Fruit fly (Drosophila melanogaster) whole organism, prepupa: ENCODE measurements around the gene SelG.

ENCODE experiments used
- Blimp-1 ChIP-seq: fragments of 200-800 bp; sonication (Bioruptor generic); optimal IDR thresholded peaks from 3 replicates; lab custom pipeline; 2017; ENCODE audit warnings: missing biosample characterization, missing genetic modification characterization, mild to moderate bottlenecking, moderate library complexity, missing genetic modification reagents
- CG11294 ChIP-seq: fragments of 200-800 bp; sonication (Bioruptor generic); IDR thresholded peaks from 2 replicates; pipeline ENCODE4 v1.3.6; 2022; ENCODE audit warnings: missing biosample characterization, missing genetic modification characterization
- CG11762 ChIP-seq: fragments of 200-800 bp; sonication (Bioruptor generic); optimal IDR thresholded peaks from 3 replicates; lab custom pipeline; 2016; ENCODE audit warnings: missing biosample characterization, missing genetic modification characterization; ENCODE audit not compliant: insufficient read depth
- CG3032 ChIP-seq: fragments of 200-800 bp; optimal IDR thresholded peaks from 2 replicates; lab custom pipeline; 2019; ENCODE audit warnings: missing biosample characterization, mild to moderate bottlenecking, missing genetic modification characterization, moderate library complexity
- CG31627 ChIP-seq: fragments of 200-800 bp; sonication (Bioruptor generic); optimal IDR thresholded peaks from 3 replicates; lab custom pipeline; 2016; ENCODE audit warnings: missing biosample characterization, missing genetic modification characterization
- CG32006 ChIP-seq: fragments of 200-800 bp; sonication (Bioruptor generic); optimal IDR thresholded peaks from 3 replicates; lab custom pipeline; 2017; ENCODE audit warnings: missing biosample characterization, mild to moderate bottlenecking, missing genetic modification characterization
- CG34406 ChIP-seq: fragments of 200-800 bp; sonication (Bioruptor generic); optimal IDR thresholded peaks from 3 replicates; lab custom pipeline; 2016; ENCODE audit warnings: missing biosample characterization, missing genetic modification characterization
- CG3919 ChIP-seq: fragments of 200-800 bp; sonication (Bioruptor generic); optimal IDR thresholded peaks from 3 replicates; lab custom pipeline; 2016; ENCODE audit warnings: missing biosample characterization, missing genetic modification characterization
- CG4318 ChIP-seq: fragments of 200-800 bp; sonication (Bioruptor generic); optimal IDR thresholded peaks from 3 replicates; lab custom pipeline; 2017; ENCODE audit warnings: missing biosample characterization, mild to moderate bottlenecking, missing genetic modification characterization
- CG6163 ChIP-seq: fragments of 200-800 bp; sonication (Bioruptor generic); IDR thresholded peaks from 3 replicates; pipeline ENCODE4 v1.3.6; 2022; ENCODE audit warnings: missing biosample characterization, missing genetic modification characterization
- CG6276 ChIP-seq: fragments of 200-800 bp; sonication (Bioruptor generic); optimal IDR thresholded peaks from 2 replicates; lab custom pipeline; 2017; ENCODE audit warnings: missing biosample characterization, mild to moderate bottlenecking, missing genetic modification characterization
- CG6808 ChIP-seq: fragments of 200-800 bp; sonication (Bioruptor generic); optimal IDR thresholded peaks from 3 replicates; lab custom pipeline; 2017; ENCODE audit warnings: missing biosample characterization, missing genetic modification characterization, mild to moderate bottlenecking, moderate library complexity, missing genetic modification reagents
- CG6854 ChIP-seq: fragments of 200-800 bp; sonication (Bioruptor generic); optimal IDR thresholded peaks from 2 replicates; lab custom pipeline; 2017; ENCODE audit warnings: missing biosample characterization, mild to moderate bottlenecking, missing genetic modification characterization
- CG7368 ChIP-seq: fragments of 200-800 bp; sonication (Bioruptor generic); optimal IDR thresholded peaks from 3 replicates; lab custom pipeline; 2016; ENCODE audit warnings: missing biosample characterization, missing genetic modification characterization
- CG8119 ChIP-seq: fragments of 200-800 bp; sonication (Bioruptor generic); IDR thresholded peaks from 3 replicates; pipeline ENCODE4 v1.3.6; 2022; ENCODE audit warnings: missing biosample characterization, missing genetic modification characterization
- CG8319 ChIP-seq: fragments of 200-800 bp; sonication (Bioruptor generic); optimal IDR thresholded peaks from 3 replicates; lab custom pipeline; 2016; ENCODE audit warnings: missing biosample characterization, missing genetic modification characterization
- CG9139 ChIP-seq: fragments of 200-800 bp; sonication (Bioruptor generic); optimal IDR thresholded peaks from 3 replicates; lab custom pipeline; 2017; ENCODE audit warnings: missing biosample characterization, mild to moderate bottlenecking, missing genetic modification characterization
- Eip78C ChIP-seq: fragments of 200-800 bp; sonication (Bioruptor generic); peaks from one replicate; lab custom pipeline; 2016; ENCODE audit warnings: missing biosample characterization, missing genetic modification characterization
- Eip93F ChIP-seq: fragments of 200-800 bp; sonication (Bioruptor generic); optimal IDR thresholded peaks from 2 replicates; lab custom pipeline; 2016; ENCODE audit warnings: missing biosample characterization, mild to moderate bottlenecking, missing genetic modification characterization
- Ets21C ChIP-seq: fragments of 200-800 bp; sonication (Bioruptor generic); optimal IDR thresholded peaks from 3 replicates; lab custom pipeline; 2016; ENCODE audit warnings: missing biosample characterization, missing genetic modification characterization
- Ets96B ChIP-seq: fragments of 200-800 bp; optimal IDR thresholded peaks from 2 replicates; lab custom pipeline; 2019; ENCODE audit warnings: missing biosample characterization, mild to moderate bottlenecking, missing genetic modification characterization, moderate library complexity
- Gug ChIP-seq: fragments of 200-800 bp; sonication (Bioruptor generic); IDR thresholded peaks from 2 replicates; pipeline ENCODE4 v1.3.6; 2022; ENCODE audit warnings: missing biosample characterization, missing genetic modification characterization
- Hr4 ChIP-seq: fragments of 200-800 bp; sonication (Bioruptor generic); optimal IDR thresholded peaks from 3 replicates; lab custom pipeline; 2016; ENCODE audit warnings: missing biosample characterization, missing genetic modification characterization
- Met ChIP-seq: fragments of 200-800 bp; sonication (Bioruptor generic); optimal IDR thresholded peaks from 3 replicates; lab custom pipeline; 2016; ENCODE audit warnings: missing biosample characterization, missing genetic modification characterization
- Sox14 ChIP-seq: fragments of 200-800 bp; sonication (Bioruptor generic); optimal IDR thresholded peaks from 3 replicates; lab custom pipeline; 2016; ENCODE audit warnings: missing biosample characterization, missing genetic modification characterization
- achi ChIP-seq: fragments of 200-800 bp; sonication (Bioruptor generic); optimal IDR thresholded peaks from 3 replicates; lab custom pipeline; 2016; ENCODE audit warnings: missing biosample characterization, missing genetic modification characterization
- acj6 ChIP-seq: fragments of 200-800 bp; sonication (Bioruptor generic); optimal IDR thresholded peaks from 3 replicates; lab custom pipeline; 2016; ENCODE audit warnings: missing biosample characterization, missing genetic modification characterization
- dac ChIP-seq: fragments of 200-800 bp; sonication (Bioruptor generic); optimal IDR thresholded peaks from 2 replicates; lab custom pipeline; 2017; ENCODE audit warnings: missing biosample characterization, mild to moderate bottlenecking, missing genetic modification characterization
- dsx ChIP-seq: fragments of 200-800 bp; optimal IDR thresholded peaks from 3 replicates; lab custom pipeline; 2019; ENCODE audit warnings: missing biosample characterization, mild to moderate bottlenecking, missing genetic modification characterization, moderate library complexity; ENCODE audit not compliant: poor library complexity, severe bottlenecking
- fd85E ChIP-seq: fragments of 200-800 bp; sonication (Bioruptor generic); optimal IDR thresholded peaks from 3 replicates; lab custom pipeline; 2016; ENCODE audit warnings: missing biosample characterization, missing genetic modification characterization
- fkh ChIP-seq: fragments of 200-800 bp; sonication (Bioruptor generic); optimal IDR thresholded peaks from 3 replicates; lab custom pipeline; 2017; ENCODE audit warnings: missing biosample characterization, mild to moderate bottlenecking, missing genetic modification characterization, moderate library complexity
- lz ChIP-seq: fragments of 200-800 bp; sonication (Bioruptor generic); optimal IDR thresholded peaks from 3 replicates; lab custom pipeline; 2016; ENCODE audit warnings: missing biosample characterization, missing genetic modification characterization
- salr ChIP-seq, 2 experiments: fragments of 200-800 bp; sonication (Bioruptor generic); optimal IDR thresholded peaks; 3 replicates each; lab custom pipeline; 2016 to 2018; ENCODE audit warnings: missing biosample characterization in 2 of 2, missing genetic modification characterization in 2 of 2, mild to moderate bottlenecking in 1 of 2
- spab ChIP-seq: fragments of 200-800 bp; sonication (Bioruptor generic); optimal IDR thresholded peaks from 2 replicates; lab custom pipeline; 2017; ENCODE audit warnings: missing biosample characterization, mild to moderate bottlenecking, missing genetic modification characterization, missing genetic modification reagents
- ss ChIP-seq, 2 experiments: fragments of 200-800 bp; sonication (Bioruptor generic); optimal IDR thresholded peaks; 2 replicates in 1 of 2; 3 replicates in 1 of 2; lab custom pipeline; 2017 to 2018; ENCODE audit warnings: mild to moderate bottlenecking in 2 of 2, missing biosample characterization in 2 of 2, missing genetic modification characterization in 2 of 2, moderate library complexity in 1 of 2
- topi ChIP-seq: fragments of 200-800 bp; sonication (Bioruptor generic); optimal IDR thresholded peaks from 3 replicates; lab custom pipeline; 2016; ENCODE audit warnings: missing biosample characterization, missing genetic modification characterization
- vri ChIP-seq: fragments of 200-800 bp; sonication (Bioruptor generic); optimal IDR thresholded peaks from 3 replicates; lab custom pipeline; 2016; ENCODE audit warnings: missing biosample characterization, mild to moderate bottlenecking, missing genetic modification characterization

The SelG gene

DNA sequence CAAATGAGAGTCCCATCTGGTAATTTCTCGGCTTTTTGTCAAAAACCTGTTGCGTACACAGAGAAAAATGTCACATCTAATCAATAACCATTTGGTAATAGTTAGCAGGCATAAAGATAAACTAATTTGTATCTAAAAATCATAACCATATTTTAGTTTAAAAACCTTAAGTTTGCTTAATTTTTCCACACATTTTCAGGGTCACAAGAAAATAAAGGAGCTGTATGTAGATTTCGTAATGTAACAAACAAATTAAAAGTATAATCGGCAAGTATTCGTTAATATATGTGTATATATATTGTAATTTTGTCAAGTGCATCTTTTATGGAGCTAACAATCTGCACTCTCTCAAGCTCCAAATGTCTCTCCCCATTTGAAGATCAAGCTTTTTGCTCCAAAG, 33.9 kb downstream of the SelG start (continued):
- TF ChIP-seq CG11294 (GFP tag; lab: Robert Waterston, UW) = peak; percentile 75
- peak; percentile 76 for TF ChIP-seq Gug (GFP tag; lab: Robert Waterston, UW)
- TF ChIP-seq acj6 (GFP tag; lab: Kevin White, UChicago) = peak; percentile 83
- TF ChIP-seq CG8119 (GFP tag; lab: Robert Waterston, UW) = peak; percentile 90
- TF ChIP-seq Met (GFP tag; lab: Kevin White, UChicago) = peak; percentile 88
- peak; percentile 36 to 42 for TF ChIP-seq ss (GFP tag; optimal IDR thresholded peaks at IDR 0.05; lab: Kevin White, UChicago)
- peak; percentile 79 for TF ChIP-seq CG3919 (GFP tag; lab: Kevin White, UChicago)
- peak; percentile 76 for TF ChIP-seq CG11762 (GFP tag; lab: Kevin White, UChicago)
- TF ChIP-seq Ets96B = peak; percentile 64
- peak; percentile 80 for TF ChIP-seq achi (GFP tag; lab: Kevin White, UChicago)
- peak in 1 of 2 experiments; percentile 69 for TF ChIP-seq salr (GFP tag; optimal IDR thresholded peaks at IDR 0.05; lab: Kevin White, UChicago)
- peak; percentile 24 for TF ChIP-seq fkh (GFP tag; lab: Kevin White, UChicago)
- TF ChIP-seq Ets21C (GFP tag; lab: Kevin White, UChicago) = peak; percentile 66
- peak; percentile 92 for TF ChIP-seq CG6276 (GFP tag; lab: Kevin White, UChicago)
- TF ChIP-seq Blimp-1 (GFP tag; lab: Kevin White, UChicago) = peak; percentile 61
- TF ChIP-seq CG3032 (tag; lab: Kevin White, UChicago) = peak; percentile 70
- peak; percentile 33 for TF ChIP-seq CG6808
- no peak for TF ChIP-seq fd85E (GFP tag; lab: Kevin White, UChicago)
- TF ChIP-seq CG34406 = peak; percentile 71
- TF ChIP-seq CG6163 (GFP tag; lab: Robert Waterston, UW) = peak; percentile 81
- TF ChIP-seq Sox14 (GFP tag; lab: Kevin White, UChicago) = peak; percentile 84
- TF ChIP-seq CG4318 = peak; percentile 86
- peak; percentile 30 for TF ChIP-seq spab (GFP tag; lab: Kevin White, UChicago)
- TF ChIP-seq CG6854 (GFP tag; lab: Kevin White, UChicago) = peak; percentile 73
- TF ChIP-seq dac = peak; percentile 69
- TF ChIP-seq Hr4 = peak; percentile 83
- peak; percentile 79 for TF ChIP-seq CG31627
- TF ChIP-seq topi (GFP tag; lab: Kevin White, UChicago) = peak; percentile 86
- TF ChIP-seq lz (GFP tag; lab: Kevin White, UChicago) = peak; percentile 85
- peak; percentile 50 for TF ChIP-seq CG8319 (GFP tag; lab: Kevin White, UChicago)

DNA sequence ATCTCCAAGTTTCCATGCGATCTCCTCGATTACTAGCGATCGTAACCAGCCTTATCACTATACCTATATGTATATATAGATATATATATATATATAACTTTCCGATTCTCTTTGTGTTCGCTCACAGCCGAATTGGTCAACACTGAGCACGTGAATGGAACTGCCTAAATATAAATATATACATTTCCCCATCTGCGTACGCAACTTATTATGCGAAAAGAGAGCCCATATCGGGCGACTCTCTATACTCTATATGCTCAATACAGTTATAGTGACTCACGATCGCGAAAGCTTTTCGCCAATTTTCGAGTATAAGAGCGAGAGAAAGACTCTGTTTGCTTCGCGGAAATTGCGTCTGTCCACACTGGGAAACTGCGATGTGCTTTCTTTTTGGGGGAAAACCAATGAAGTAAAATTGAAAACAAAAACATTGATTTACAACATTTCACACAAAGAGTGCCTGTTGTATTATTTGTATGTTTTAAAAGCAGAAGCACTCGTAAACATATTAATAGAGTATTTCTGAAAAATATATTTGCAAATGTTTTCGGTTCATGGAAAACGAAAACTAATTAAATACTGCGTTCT, 35.7 kb downstream of the SelG start:
- TF ChIP-seq Eip78C (GFP tag; lab: Kevin White, UChicago) = peak; percentile 70
- no peak for TF ChIP-seq dsx
- peak; percentile 6 for TF ChIP-seq CG32006 (GFP tag; lab: Kevin White, UChicago)
- peak; percentile 30 for TF ChIP-seq Eip93F
- peak; percentile 13 for TF ChIP-seq vri (GFP tag; lab: Kevin White, UChicago)
- TF ChIP-seq CG7368 = no peak
- no peak for TF ChIP-seq spab (GFP tag; lab: Kevin White, UChicago)

DNA sequence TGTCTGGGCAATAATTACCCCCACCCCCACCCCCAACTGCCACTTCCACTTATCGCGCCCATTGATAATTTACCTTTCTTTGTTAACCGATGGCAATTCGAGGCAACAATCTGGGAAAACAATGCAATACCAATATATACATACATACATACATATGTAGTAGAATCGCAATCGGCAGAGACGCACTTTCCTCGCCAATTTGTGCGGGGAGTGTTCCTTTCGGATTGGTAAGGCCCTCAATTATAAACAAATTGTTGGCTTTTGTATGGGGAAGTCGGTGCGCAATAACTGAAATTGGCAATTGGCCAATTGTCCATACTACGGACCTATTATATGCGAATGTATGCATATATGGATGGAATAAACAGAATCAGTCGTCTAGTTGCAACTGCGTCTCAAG, 36.6 kb downstream of the SelG start:
- peak; percentile 58 for TF ChIP-seq Eip78C (GFP tag; lab: Kevin White, UChicago)
- TF ChIP-seq Eip93F = peak; percentile 23
- TF ChIP-seq CG9139 (GFP tag; lab: Kevin White, UChicago) = no peak
- TF ChIP-seq CG8119 (GFP tag; lab: Robert Waterston, UW) = no peak
- peak; percentile 5 for TF ChIP-seq vri (GFP tag; lab: Kevin White, UChicago)
